Worm (Caenorhabditis elegans) whole organism, mixed stage, embryonic: ENCODE results near the gene dab-1.

Experiments used
- nhr-12 ChIP-seq: fragments of 150-350 bp; optimal IDR thresholded peaks from 2 replicates; lab custom pipeline; 2014; ENCODE audit warnings: missing biosample characterization, missing genetic modification characterization
- snpc-4 ChIP-seq: fragments of 150-350 bp; optimal IDR thresholded peaks from 2 replicates; lab custom pipeline; 2014; ENCODE audit warnings: missing biosample characterization, missing genetic modification characterization

- TF ChIP-seq nhr-12 (tag; lab: Kevin White, UChicago) (no peak), snpc-4 (tag; lab: Kevin White, UChicago) (no peak)
These were observed 31.1 kb downstream of the dab-1 start, which contains the start of gene F35C11.5 for ce11 chrII:8253160-8253793.
